Worm (Caenorhabditis elegans): ENCODE results near the gene K04G11.1.

DNA sequence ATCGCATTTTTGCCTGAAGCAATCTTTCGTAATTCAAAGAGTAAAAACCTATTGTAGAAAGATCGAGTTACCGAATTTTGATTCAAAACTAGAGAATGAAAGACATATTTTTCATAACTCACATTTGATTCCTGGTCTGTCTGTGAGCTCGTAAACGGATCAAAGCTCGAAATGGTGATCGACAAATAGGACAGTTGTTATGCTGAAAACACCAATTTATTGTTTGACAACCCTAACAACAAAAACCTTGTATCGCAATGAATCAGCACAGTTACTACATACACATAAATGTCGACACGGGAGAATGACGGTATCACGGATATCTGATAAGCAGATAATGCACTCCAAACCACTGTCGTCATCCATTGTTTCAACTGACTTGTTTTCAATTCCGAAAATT is 25.7 kb upstream of the K04G11.1 start:
- TF ChIP-seq him-1 (tag; optimal IDR thresholded peaks at IDR 0.05) (no peak), dao-5 (tag; optimal IDR thresholded peaks at IDR 0.05) (no peak), W03F9.2 (tag; optimal IDR thresholded peaks at IDR 0.05) (no peak)
